Worm (Caenorhabditis elegans): ENCODE data around the gene glna-1.

- TF ChIP-seq snpc-4 (GFP tag; optimal IDR thresholded peaks at IDR 0.05) (no peak), snpc-4 (tag; optimal IDR thresholded peaks at IDR 0.05) (no peak), F57A8.1 (GFP tag; optimal IDR thresholded peaks at IDR 0.05) (no peak), snpc-1.1 (tag; optimal IDR thresholded peaks at IDR 0.05; ENCODE audit: insufficient read depth) (no peak), lag-1 (GFP tag; IDR thresholded peaks at IDR 0.05) (no peak), Y67H2A.10 (GFP tag; conservative IDR thresholded peaks at IDR 0.05) (no peak), dpl-1 (GFP tag; optimal IDR thresholded peaks at IDR 0.05) (no peak), egl-44 (GFP tag; IDR thresholded peaks at IDR 0.05) (no peak), ztf-28 (GFP tag; IDR thresholded peaks at IDR 0.05) (no peak)
Measured at ce11 chrII:14698057-14698456, 35.3 kb downstream of the glna-1 start, which contains the start of gene C09F9.1.
